Fruit fly (Drosophila melanogaster): Measurements from ENCODE around the gene D19A.

The D19A gene

dm6 chr3L:6217212-6217611 is 28.3 kb upstream of the D19A start (continued):
- TF ChIP-seq CG3847 (GFP tag; IDR thresholded peaks at IDR 0.05) (0 out of 2 replicates have a peak, but pooled peaks have one; percentile 4), CG9727 (GFP tag; optimal IDR thresholded peaks at IDR 0.05) (peak; percentile 76), MESR4 (GFP tag; optimal IDR thresholded peaks at IDR 0.05) (no peak), ranshi (GFP tag; IDR thresholded peaks at IDR 0.05) (peak; percentile 50; the same call in 1 of the 2 replicates), CG12744 (GFP tag; optimal IDR thresholded peaks at IDR 0.05) (no peak), gcm2 (GFP tag; optimal IDR thresholded peaks at IDR 0.05) (no peak), trh (GFP tag; optimal IDR thresholded peaks at IDR 0.05) (peak; percentile 19), CG3281 (GFP tag; optimal IDR thresholded peaks at IDR 0.05) (peak; percentile 11), gce (GFP tag; IDR thresholded peaks at IDR 0.05) (0 out of 3 replicates have a peak, but pooled peaks have one; percentile 62), CG11504 (tag; optimal IDR thresholded peaks at IDR 0.05) (peak; percentile 56), CG7839 (tag; optimal IDR thresholded peaks at IDR 0.05) (peak; percentile 81), CG18262 (tag; optimal IDR thresholded peaks at IDR 0.05) (peak; percentile 90), tll (GFP tag; optimal IDR thresholded peaks at IDR 0.05) (no peak), dati (GFP tag; IDR thresholded peaks at IDR 0.05) (0 out of 2 replicates have a peak, but pooled peaks have one; percentile 38), sr (GFP tag; IDR thresholded peaks at IDR 0.05) (no peak), CG34224 (GFP tag; IDR thresholded peaks at IDR 0.05; ENCODE audit: partially characterized antibody) (no peak), CG18476 (GFP tag; optimal IDR thresholded peaks at IDR 0.05) (peak; percentile 13), C15 (GFP tag; IDR thresholded peaks at IDR 0.05) (0 out of 3 replicates have a peak, but pooled peaks have one; percentile 29), eve (GFP tag; optimal IDR thresholded peaks at IDR 0.05) (no peak), ci (GFP tag; IDR thresholded peaks at IDR 0.05) (peak; percentile 84), Ptx1 (GFP tag; IDR thresholded peaks at IDR 0.05) (peak; percentile 78), run (tag; optimal IDR thresholded peaks at IDR 0.05) (peak; percentile 24), Ssrp (tag; optimal IDR thresholded peaks at IDR 0.05) (peak; percentile 83), danr (GFP tag; IDR thresholded peaks at IDR 0.05) (no peak; the same call in 1 of the 2 replicates), so (GFP tag; IDR thresholded peaks at IDR 0.05) (0 out of 3 replicates have a peak, but pooled peaks have one; percentile 28), CG15696 (tag; optimal IDR thresholded peaks at IDR 0.05) (peak; percentile 55), CG17829 (tag; optimal IDR thresholded peaks at IDR 0.05) (peak; percentile 84), crc (GFP tag; optimal IDR thresholded peaks at IDR 0.05) (peak; percentile 42), lab (GFP tag; optimal IDR thresholded peaks at IDR 0.05) (peak; percentile 43), CG17359 (tag; optimal IDR thresholded peaks at IDR 0.05) (peak; percentile 80), CG9932 (GFP tag; IDR thresholded peaks at IDR 0.05) (0 out of 2 replicates have a peak, but pooled peaks have one; percentile 4), CG6813 (GFP tag; optimal IDR thresholded peaks at IDR 0.05) (peak; percentile 40), zf30C (GFP tag; optimal IDR thresholded peaks at IDR 0.05) (peak; percentile 52), CG10462 (GFP tag; optimal IDR thresholded peaks at IDR 0.05) (peak; percentile 24), Pdp1 (GFP tag; optimal IDR thresholded peaks at IDR 0.05) (peak; percentile 22 to 75), sens-2 (GFP tag; IDR thresholded peaks at IDR 0.05) (peak; percentile 48; the same call in 1 of the 2 replicates), CG4328 (GFP tag; optimal IDR thresholded peaks at IDR 0.05) (no peak), az2 (GFP tag; optimal IDR thresholded peaks at IDR 0.05) (peak; percentile 76), CG7357 (GFP tag; IDR thresholded peaks at IDR 0.05) (peak; percentile 36; the same call in 1 of the 3 replicates), CG17385 (GFP tag; optimal IDR thresholded peaks at IDR 0.05) (peak; percentile 65), CG3407 (GFP tag; optimal IDR thresholded peaks at IDR 0.05) (peak; percentile 29), dmrt99B (tag; optimal IDR thresholded peaks at IDR 0.05) (peak; percentile 77), zen2 (GFP tag; IDR thresholded peaks at IDR 0.05; ENCODE audit: partially characterized antibody) (no peak), Trl (optimal IDR thresholded peaks at IDR 0.05) (no peak), Trl (GFP tag; optimal IDR thresholded peaks at IDR 0.05) (peak; percentile 50), Dbx (GFP tag; IDR thresholded peaks at IDR 0.05) (no peak), Rx (GFP tag; IDR thresholded peaks at IDR 0.05) (no peak), dpn (GFP tag; optimal IDR thresholded peaks at IDR 0.05) (peak; percentile 38 to 54), ind (GFP tag; optimal IDR thresholded peaks at IDR 0.05) (peak; percentile 55), Mrtf (GFP tag; IDR thresholded peaks at IDR 0.05) (no peak)
